Fruit fly (Drosophila melanogaster): ENCODE data around the gene CG42371.

- TF ChIP-seq odd (GFP tag; optimal IDR thresholded peaks at IDR 0.05) (no peak), dm (GFP tag; optimal IDR thresholded peaks at IDR 0.05) (no peak), Jarid2 (GFP tag; optimal IDR thresholded peaks at IDR 0.05) (no peak), Bdp1 (GFP tag; optimal IDR thresholded peaks at IDR 0.05) (no peak), CG17612 (GFP tag; IDR thresholded peaks at IDR 0.05) (no peak), CG17829 (tag; optimal IDR thresholded peaks at IDR 0.05) (no peak), otp (GFP tag; IDR thresholded peaks at IDR 0.05) (no peak), Hr78 (GFP tag; optimal IDR thresholded peaks at IDR 0.05) (peak in 1 of 2 experiments; percentile 54), dpn (GFP tag; optimal IDR thresholded peaks at IDR 0.05) (no peak)
Observed at dm6 chr2L:2175090-2175830, 41.8 kb downstream of the CG42371 start.

Data from whole organism, embryonic.